Worm (Caenorhabditis elegans) whole organism, young adult: ENCODE measurements around the gene B0348.2.

ENCODE experiments used
- F10E7.11 ChIP-seq: sonication (generic microtip); optimal IDR thresholded peaks from 2 replicates; lab custom pipeline; 2017; ENCODE audit warnings: mild to moderate bottlenecking, missing genetic modification characterization, moderate library complexity, missing compliant biosample characterization
- Y53G8AR.9 ChIP-seq: fragments of 200-800 bp; sonication (Bioruptor generic); conservative IDR thresholded peaks from 2 replicates; pipeline ENCODE4 v1.3.6; 2022; ENCODE audit warnings: missing genetic modification reagents, missing genetic modification characterization, missing compliant biosample characterization
- Y79H2A.3 ChIP-seq: fragments of 200-800 bp; sonication (Bioruptor generic); conservative IDR thresholded peaks from 2 replicates; pipeline ENCODE4 v1.3.6; 2022; ENCODE audit warnings: missing genetic modification reagents, missing genetic modification characterization, missing compliant biosample characterization
- Y95B8A.8 ChIP-seq: fragments of 200-800 bp; sonication (Bioruptor generic); IDR thresholded peaks from 2 replicates; pipeline ENCODE4 v1.3.6; 2022; ENCODE audit warnings: missing genetic modification reagents, missing genetic modification characterization, missing compliant biosample characterization
- ama-1 ChIP-seq, 3 experiments: fragments of 150-350 bp in 1 of 3; sonication (generic microtip) in 2 of 3; optimal IDR thresholded peaks; 2 replicates each; lab custom pipeline; 2014 to 2018; ENCODE audit warnings: missing biosample characterization in 2 of 3, missing genetic modification characterization in 2 of 3, missing genetic modification reagents in 2 of 3
- athp-1 ChIP-seq: sonication (generic microtip); optimal IDR thresholded peaks from 2 replicates; lab custom pipeline; 2017; ENCODE audit warnings: mild to moderate bottlenecking, missing genetic modification characterization, missing compliant biosample characterization
- bed-1 ChIP-seq: fragments of 200-800 bp; sonication (Bioruptor generic); IDR thresholded peaks from 2 replicates; pipeline ENCODE4 v1.3.6; 2022; ENCODE audit warnings: missing genetic modification reagents, missing genetic modification characterization, missing compliant biosample characterization
- ccch-3 ChIP-seq: fragments of 200-800 bp; sonication (Bioruptor generic); optimal IDR thresholded peaks from 2 replicates; lab custom pipeline; 2018; ENCODE audit warnings: mild to moderate bottlenecking, missing genetic modification characterization, missing compliant biosample characterization
- cebp-1 ChIP-seq, 2 experiments: fragments of 200-800 bp in 1 of 2; sonication (Bioruptor generic) in 1 of 2; sonication (generic microtip) in 1 of 2; IDR thresholded peaks in 1 of 2; optimal IDR thresholded peaks in 1 of 2; 2 replicates each; pipeline versions ENCODE4 v1.3.6 to Lab custom; 2017 to 2022; ENCODE audit warnings: missing compliant biosample characterization in 2 of 2, missing genetic modification characterization in 2 of 2, mild to moderate bottlenecking in 1 of 2, missing genetic modification reagents in 1 of 2, moderate library complexity in 1 of 2
- ceh-100 ChIP-seq: fragments of 200-800 bp; sonication (Bioruptor generic); IDR thresholded peaks from 2 replicates; pipeline ENCODE4 v1.3.6; 2022; ENCODE audit warnings: missing genetic modification reagents, missing genetic modification characterization, missing compliant biosample characterization
- chd-7 ChIP-seq: sonication (generic microtip); optimal IDR thresholded peaks from 2 replicates; lab custom pipeline; 2016; ENCODE audit warnings: mild to moderate bottlenecking, missing genetic modification characterization, moderate library complexity, missing compliant biosample characterization
- dox-1 ChIP-seq: fragments of 200-800 bp; sonication (Bioruptor generic); IDR thresholded peaks from 2 replicates; pipeline ENCODE4 v1.3.6; 2022; ENCODE audit warnings: missing genetic modification reagents, missing genetic modification characterization, missing compliant biosample characterization
- egl-18 ChIP-seq: fragments of 200-800 bp; sonication (Bioruptor generic); IDR thresholded peaks from 2 replicates; pipeline ENCODE4 v1.3.6; 2022; ENCODE audit warnings: missing genetic modification reagents, missing genetic modification characterization, missing compliant biosample characterization
- egl-44 ChIP-seq: fragments of 200-800 bp; sonication (Bioruptor generic); IDR thresholded peaks from 2 replicates; pipeline ENCODE4 v1.3.6; 2022; ENCODE audit warnings: missing genetic modification reagents, missing genetic modification characterization, missing compliant biosample characterization
- ets-4 ChIP-seq: fragments of 200-800 bp; sonication (Bioruptor generic); optimal IDR thresholded peaks from 2 replicates; lab custom pipeline; 2018; ENCODE audit warnings: mild to moderate bottlenecking, missing genetic modification characterization, missing compliant biosample characterization
- hlh-12 ChIP-seq: sonication (generic microtip); optimal IDR thresholded peaks from 2 replicates; lab custom pipeline; 2016; ENCODE audit warnings: missing genetic modification characterization, missing compliant biosample characterization
- hmg-20 ChIP-seq: fragments of 200-800 bp; sonication (Bioruptor generic); IDR thresholded peaks from 2 replicates; pipeline ENCODE4 v1.3.6; 2022; ENCODE audit warnings: missing genetic modification reagents, missing genetic modification characterization, missing compliant biosample characterization
- hsf-1 ChIP-seq: fragments of 200-800 bp; sonication (Bioruptor generic); IDR thresholded peaks from 2 replicates; pipeline ENCODE4 v1.3.6; 2022; ENCODE audit warnings: missing genetic modification reagents, missing genetic modification characterization, missing compliant biosample characterization
- let-526 ChIP-seq: fragments of 200-800 bp; sonication (Bioruptor generic); IDR thresholded peaks from 2 replicates; pipeline ENCODE4 v1.3.6; 2022; ENCODE audit warnings: missing genetic modification reagents, missing genetic modification characterization, missing compliant biosample characterization
- lin-35 ChIP-seq, 3 experiments: fragments of 150-350 bp in 2 of 3; sonication (generic microtip) in 1 of 3; optimal IDR thresholded peaks; 2 replicates each; lab custom pipeline; 2014 to 2018; ENCODE audit warnings: missing biosample characterization in 3 of 3, missing genetic modification characterization in 3 of 3, missing genetic modification reagents in 3 of 3
- lin-54 ChIP-seq: fragments of 200-800 bp; sonication (Bioruptor generic); optimal IDR thresholded peaks from 2 replicates; lab custom pipeline; 2018; ENCODE audit warnings: mild to moderate bottlenecking, missing genetic modification characterization, missing compliant biosample characterization
- madf-10 ChIP-seq: sonication (generic microtip); optimal IDR thresholded peaks from 2 replicates; lab custom pipeline; 2016; ENCODE audit warnings: mild to moderate bottlenecking, missing genetic modification characterization, missing compliant biosample characterization
- madf-6 ChIP-seq: fragments of 200-800 bp; sonication (Bioruptor generic); IDR thresholded peaks from 2 replicates; pipeline ENCODE4 v1.3.6; 2022; ENCODE audit warnings: missing genetic modification reagents, missing genetic modification characterization, missing compliant biosample characterization
- mes-4 ChIP-seq: sonication (generic microtip); optimal IDR thresholded peaks from 2 replicates; lab custom pipeline; 2016; ENCODE audit warnings: missing genotype, missing genetic modification characterization, missing compliant biosample characterization
- nfya-1 ChIP-seq: sonication (generic microtip); optimal IDR thresholded peaks from 2 replicates; lab custom pipeline; 2017; ENCODE audit warnings: antibody characterized with exemption, missing compliant biosample characterization, missing genetic modification characterization, borderline replicate concordance; ENCODE audit not compliant: insufficient read depth
- nfyb-1 ChIP-seq: fragments of 200-800 bp; sonication (Bioruptor generic); IDR thresholded peaks from 2 replicates; pipeline ENCODE4 v1.3.6; 2022; ENCODE audit warnings: missing genetic modification reagents, missing genetic modification characterization, missing compliant biosample characterization
- nhr-80 ChIP-seq: sonication (generic microtip); optimal IDR thresholded peaks from 2 replicates; lab custom pipeline; 2016; ENCODE audit warnings: missing genetic modification characterization, missing compliant biosample characterization
- pbrm-1 ChIP-seq: fragments of 200-800 bp; sonication (Bioruptor generic); IDR thresholded peaks from 2 replicates; pipeline ENCODE4 v1.3.6; 2022; ENCODE audit warnings: missing genetic modification reagents, missing genetic modification characterization, missing compliant biosample characterization
- pha-4 ChIP-seq: fragments of 150-350 bp; sonication (generic microtip); optimal IDR thresholded peaks from 2 replicates; lab custom pipeline; 2014; ENCODE audit warnings: missing biosample characterization, missing genetic modification reagents, missing genetic modification characterization
- repo-1 ChIP-seq: sonication (generic microtip); optimal IDR thresholded peaks from 2 replicates; lab custom pipeline; 2017; ENCODE audit warnings: mild to moderate bottlenecking, missing genetic modification characterization, missing compliant biosample characterization
- snpc-1.3 ChIP-seq: sonication (generic microtip); optimal IDR thresholded peaks from 2 replicates; lab custom pipeline; 2017; ENCODE audit warnings: missing genetic modification characterization, mild to moderate bottlenecking, missing compliant biosample characterization, antibody characterized with exemption, moderate library complexity, missing genotype, missing genetic modification reagents; ENCODE audit not compliant: insufficient read depth
- somi-1 ChIP-seq: fragments of 200-800 bp; sonication (Bioruptor generic); optimal IDR thresholded peaks from 2 replicates; lab custom pipeline; 2018; ENCODE audit warnings: mild to moderate bottlenecking, missing genetic modification characterization, missing compliant biosample characterization
- sptf-2 ChIP-seq: fragments of 200-800 bp; sonication (Bioruptor generic); optimal IDR thresholded peaks from 2 replicates; lab custom pipeline; 2018; ENCODE audit warnings: mild to moderate bottlenecking, missing genetic modification characterization, missing compliant biosample characterization
- unc-130 ChIP-seq: sonication (generic microtip); optimal IDR thresholded peaks from 2 replicates; lab custom pipeline; 2016; ENCODE audit warnings: missing genetic modification reagents, missing genetic modification characterization, missing compliant biosample characterization
- zim-3 ChIP-seq: sonication (generic microtip); optimal IDR thresholded peaks from 2 replicates; lab custom pipeline; 2017; ENCODE audit warnings: mild to moderate bottlenecking, missing genetic modification characterization, moderate library complexity, missing compliant biosample characterization
- ztf-18 ChIP-seq: sonication (generic microtip); optimal IDR thresholded peaks from 2 replicates; lab custom pipeline; 2016; ENCODE audit warnings: missing genotype, mild to moderate bottlenecking, missing genetic modification characterization, missing compliant biosample characterization
- ztf-25 ChIP-seq: fragments of 200-800 bp; sonication (Bioruptor generic); IDR thresholded peaks from 2 replicates; pipeline ENCODE4 v1.3.6; 2022; ENCODE audit warnings: missing genetic modification reagents, missing genetic modification characterization, missing compliant biosample characterization
- ztf-6 ChIP-seq: fragments of 200-800 bp; sonication (Bioruptor generic); IDR thresholded peaks from 2 replicates; pipeline ENCODE4 v1.3.6; 2022; ENCODE audit warnings: missing genetic modification reagents, missing genetic modification characterization, missing compliant biosample characterization

Gene B0348.2

DNA sequence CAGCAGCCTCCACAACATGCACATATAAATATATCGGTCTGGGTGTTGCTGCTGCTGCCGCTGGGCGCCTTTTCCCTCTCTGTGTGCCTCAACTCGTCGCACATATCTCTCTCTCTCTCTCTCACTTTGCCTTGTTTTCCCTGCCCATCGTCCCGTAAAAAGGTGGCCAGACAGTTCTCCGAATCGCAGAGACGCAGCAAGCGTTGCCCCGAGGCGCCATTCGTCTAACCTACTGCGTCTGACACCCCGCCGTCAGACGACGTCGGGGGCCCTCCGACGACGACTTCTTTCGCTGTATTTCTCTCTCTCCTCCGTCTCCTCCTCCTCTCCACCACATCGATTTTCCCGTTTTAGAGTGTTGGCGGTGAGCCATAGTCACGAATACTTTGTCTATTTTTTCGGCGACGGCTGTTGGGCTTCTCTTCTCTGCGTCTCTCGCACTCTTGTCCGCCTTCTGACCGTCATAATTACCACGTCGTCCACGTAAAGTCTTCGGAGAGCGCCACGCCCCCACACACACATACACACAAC is 36.3 kb upstream of the B0348.2 start, which contains the start of gene B0348.10 (continued):
- TF ChIP-seq athp-1 (tag; lab: Kevin White, UChicago): peak; percentile 55
- no peak for TF ChIP-seq hlh-12
- TF ChIP-seq ztf-25 (GFP tag; lab: Robert Waterston, UW): no peak
- peak; percentile 45 for TF ChIP-seq chd-7 (tag; lab: Kevin White, UChicago)
- TF ChIP-seq pbrm-1 (GFP tag; lab: Robert Waterston, UW): no peak
- no peak for TF ChIP-seq let-526

DNA sequence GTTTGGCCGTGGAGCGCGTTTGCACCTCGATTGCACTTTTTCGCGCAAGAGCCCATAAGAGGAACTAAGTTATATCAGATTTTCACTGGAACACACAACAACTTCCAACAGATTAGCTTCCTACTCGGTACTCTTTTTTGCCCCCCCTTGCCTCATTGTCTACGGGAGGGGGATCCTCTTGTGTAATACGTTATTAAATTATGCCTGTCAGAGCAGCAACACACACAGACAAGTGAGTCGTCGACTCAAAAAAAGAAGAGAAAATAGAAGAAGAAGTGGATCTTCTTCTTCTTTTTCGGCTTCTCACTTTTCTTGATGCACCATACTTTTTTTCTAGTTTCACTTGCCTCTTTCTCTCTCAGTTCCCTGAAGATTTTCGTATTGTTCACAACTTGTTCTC is 34.0 kb upstream of the B0348.2 start:
- TF ChIP-seq zim-3 (tag; lab: Kevin White, UChicago) (peak; percentile 34), egl-44 (GFP tag; lab: Robert Waterston, UW) (no peak)

DNA sequence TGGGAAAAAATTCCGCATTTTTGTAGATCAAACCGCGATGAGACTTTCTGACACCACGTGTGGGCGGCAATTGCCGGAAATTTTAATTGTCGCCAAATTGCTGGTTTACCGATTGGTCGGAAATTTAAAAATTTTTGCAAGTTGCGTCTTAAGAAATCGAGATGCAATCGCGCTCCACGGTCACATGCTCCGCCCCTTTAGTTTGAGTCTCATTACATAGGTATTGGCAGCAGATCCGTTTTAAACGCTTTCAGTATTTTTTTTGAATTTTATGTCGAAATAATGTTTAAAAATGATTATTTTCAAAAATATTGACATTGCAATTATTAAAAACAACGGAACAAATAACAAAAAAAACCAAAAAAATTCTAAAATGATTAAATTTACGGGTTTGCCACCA is 33.4 kb upstream of the B0348.2 start:
- no peak for TF ChIP-seq egl-18 (GFP tag; lab: Robert Waterston, UW)
- no peak for TF ChIP-seq madf-10
- TF ChIP-seq ztf-6 (GFP tag; lab: Robert Waterston, UW): no peak
- TF ChIP-seq pha-4 (tag; lab: Kevin White, UChicago): no peak
- 0 out of 2 replicates have a peak, but pooled peaks have one; percentile 21 for TF ChIP-seq madf-6
- no peak for TF ChIP-seq F10E7.11 (tag; lab: Kevin White, UChicago)
- TF ChIP-seq repo-1 (tag; lab: Kevin White, UChicago): no peak

DNA sequence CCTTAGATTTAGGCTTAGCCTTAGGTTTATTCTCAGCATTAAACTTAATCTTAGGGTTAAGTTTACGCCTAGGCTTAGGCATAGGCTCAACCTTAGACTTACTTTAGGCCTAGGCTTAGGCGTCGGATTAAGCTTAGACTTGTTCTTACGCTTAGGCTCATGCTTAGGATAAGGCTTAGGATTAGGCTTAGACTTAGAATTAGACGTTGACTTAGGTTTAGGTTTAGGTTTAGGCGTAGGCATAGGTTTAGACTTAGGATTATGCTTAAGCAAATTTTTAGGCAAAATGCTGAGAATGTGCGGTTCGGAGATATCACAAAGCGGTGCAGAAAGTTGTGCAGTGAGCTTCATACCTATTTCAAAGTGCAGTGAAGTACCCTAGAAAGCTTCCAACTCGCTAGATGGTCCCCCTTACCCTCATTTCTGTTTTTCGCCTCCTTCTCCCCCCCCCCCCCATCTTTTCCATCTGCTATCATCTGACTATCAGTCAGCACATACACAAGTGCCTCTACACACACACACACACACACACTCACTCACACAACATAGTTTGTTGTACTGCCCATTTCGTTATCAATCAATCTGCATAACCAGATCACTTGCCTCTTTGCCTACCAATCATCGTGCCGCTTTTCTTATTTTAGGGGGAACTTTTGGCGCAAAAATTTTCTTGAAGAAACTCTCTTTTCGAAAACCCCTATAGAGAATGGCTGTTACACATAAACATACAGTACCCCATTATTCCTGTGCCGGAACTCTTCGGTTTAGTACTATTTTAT is 28.9 kb upstream of the B0348.2 start:
- TF ChIP-seq hmg-20 (GFP tag; lab: Robert Waterston, UW) (no peak), nfyb-1 (GFP tag; lab: Robert Waterston, UW) (0 out of 2 replicates have a peak, but pooled peaks have one; percentile 41), ztf-18 (no peak), ets-4 (GFP tag; lab: Kevin White, UChicago) (no peak), Y53G8AR.9 (GFP tag; lab: Robert Waterston, UW) (no peak), dox-1 (GFP tag; lab: Robert Waterston, UW) (0 out of 2 replicates have a peak, but pooled peaks have one; percentile 41), nhr-80 (tag; lab: Kevin White, UChicago) (peak; percentile 37), cebp-1 (GFP tag; IDR thresholded peaks at IDR 0.05; lab: Robert Waterston, UW) (no peak), cebp-1 (tag; optimal IDR thresholded peaks at IDR 0.05; lab: Kevin White, UChicago) (peak; percentile 27)

DNA sequence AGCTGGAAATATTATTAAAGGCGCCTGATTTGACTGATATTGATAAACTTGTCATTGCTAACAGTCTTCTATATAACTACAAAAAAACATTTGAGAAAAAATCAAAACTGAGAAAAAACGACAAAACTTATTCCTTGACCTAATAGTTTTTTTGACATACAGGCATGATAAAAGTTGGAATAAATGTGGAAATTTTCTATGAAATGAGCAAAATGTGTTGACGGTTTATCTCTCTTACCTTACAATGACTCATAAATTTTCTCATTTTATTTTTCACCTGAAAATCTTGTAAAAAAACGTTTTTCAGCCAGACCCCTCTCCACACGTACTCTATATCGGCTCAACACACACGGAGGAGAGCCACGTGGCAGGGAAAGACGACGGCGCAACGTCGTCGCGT is 24.6 kb upstream of the B0348.2 start, which contains the start of gene egl-8:
egl-8 (plus strand) TSS at position 301 of the 400 bp plus-strand sequence.
- TF ChIP-seq hsf-1 (GFP tag; lab: Robert Waterston, UW) (no peak), ama-1 (optimal IDR thresholded peaks at IDR 0.05; lab: Kevin White, UChicago) (no peak), ama-1 (GFP tag; optimal IDR thresholded peaks at IDR 0.05; lab: Kevin White, UChicago) (no peak), mes-4 (tag; lab: Kevin White, UChicago) (no peak), lin-54 (no peak), ztf-18 (no peak), lin-35 (GFP tag; optimal IDR thresholded peaks at IDR 0.05; lab: Kevin White, UChicago) (no peak), Y95B8A.8 (no peak), madf-10 (no peak), somi-1 (GFP tag; lab: Kevin White, UChicago) (no peak), snpc-1.3 (tag; lab: Kevin White, UChicago) (no peak), nfya-1 (tag; lab: Kevin White, UChicago) (no peak), Y79H2A.3 (GFP tag; lab: Robert Waterston, UW) (no peak), sptf-2 (GFP tag; lab: Kevin White, UChicago) (no peak), bed-1 (no peak), ztf-25 (GFP tag; lab: Robert Waterston, UW) (no peak), ceh-100 (no peak), hmg-20 (GFP tag; lab: Robert Waterston, UW) (no peak), unc-130 (GFP tag; lab: Kevin White, UChicago) (no peak), ccch-3 (GFP tag; lab: Kevin White, UChicago) (no peak), athp-1 (tag; lab: Kevin White, UChicago) (no peak)
